Fruit fly (Drosophila melanogaster) whole organism, prepupa: Measurements from ENCODE around the gene CG34256.

ENCODE experiments used
- Blimp-1 ChIP-seq: fragments of 200-800 bp; sonication (Bioruptor generic); optimal IDR thresholded peaks from 3 replicates; lab custom pipeline; 2017; ENCODE audit warnings: missing biosample characterization, missing genetic modification characterization, mild to moderate bottlenecking, moderate library complexity, missing genetic modification reagents
- CG10631 ChIP-seq: fragments of 200-800 bp; sonication (Bioruptor generic); optimal IDR thresholded peaks from 2 replicates; lab custom pipeline; 2016; ENCODE audit warnings: missing biosample characterization, missing genetic modification characterization
- CG10669 ChIP-seq: fragments of 200-800 bp; sonication (Bioruptor generic); optimal IDR thresholded peaks from 3 replicates; lab custom pipeline; 2018; ENCODE audit warnings: missing biosample characterization, mild to moderate bottlenecking, missing genetic modification characterization, moderate library complexity
- CG11762 ChIP-seq: fragments of 200-800 bp; sonication (Bioruptor generic); optimal IDR thresholded peaks from 3 replicates; lab custom pipeline; 2016; ENCODE audit warnings: missing biosample characterization, missing genetic modification characterization; ENCODE audit not compliant: insufficient read depth
- CG11902 ChIP-seq: fragments of 200-800 bp; sonication (Bioruptor generic); optimal IDR thresholded peaks from 3 replicates; lab custom pipeline; 2016; ENCODE audit warnings: missing biosample characterization, missing genetic modification characterization
- CG15336 ChIP-seq: fragments of 200-800 bp; sonication (Bioruptor generic); IDR thresholded peaks from 2 replicates; pipeline ENCODE4 v1.3.6; 2022; ENCODE audit warnings: missing biosample characterization, missing genetic modification characterization
- CG1621 ChIP-seq: fragments of 200-800 bp; sonication (Bioruptor generic); optimal IDR thresholded peaks from 3 replicates; lab custom pipeline; 2018; ENCODE audit warnings: missing biosample characterization, mild to moderate bottlenecking, missing genetic modification characterization
- CG16779 ChIP-seq: fragments of 200-800 bp; sonication (Bioruptor generic); optimal IDR thresholded peaks from 3 replicates; lab custom pipeline; 2017; ENCODE audit warnings: missing biosample characterization, mild to moderate bottlenecking, missing genetic modification characterization
- CG3032 ChIP-seq: fragments of 200-800 bp; optimal IDR thresholded peaks from 2 replicates; lab custom pipeline; 2019; ENCODE audit warnings: missing biosample characterization, mild to moderate bottlenecking, missing genetic modification characterization, moderate library complexity
- CG31627 ChIP-seq: fragments of 200-800 bp; sonication (Bioruptor generic); optimal IDR thresholded peaks from 3 replicates; lab custom pipeline; 2016; ENCODE audit warnings: missing biosample characterization, missing genetic modification characterization
- CG32006 ChIP-seq: fragments of 200-800 bp; sonication (Bioruptor generic); optimal IDR thresholded peaks from 3 replicates; lab custom pipeline; 2017; ENCODE audit warnings: missing biosample characterization, mild to moderate bottlenecking, missing genetic modification characterization
- CG34406 ChIP-seq: fragments of 200-800 bp; sonication (Bioruptor generic); optimal IDR thresholded peaks from 3 replicates; lab custom pipeline; 2016; ENCODE audit warnings: missing biosample characterization, missing genetic modification characterization
- CG3919 ChIP-seq: fragments of 200-800 bp; sonication (Bioruptor generic); optimal IDR thresholded peaks from 3 replicates; lab custom pipeline; 2016; ENCODE audit warnings: missing biosample characterization, missing genetic modification characterization
- CG4318 ChIP-seq: fragments of 200-800 bp; sonication (Bioruptor generic); optimal IDR thresholded peaks from 3 replicates; lab custom pipeline; 2017; ENCODE audit warnings: missing biosample characterization, mild to moderate bottlenecking, missing genetic modification characterization
- CG6276 ChIP-seq: fragments of 200-800 bp; sonication (Bioruptor generic); optimal IDR thresholded peaks from 2 replicates; lab custom pipeline; 2017; ENCODE audit warnings: missing biosample characterization, mild to moderate bottlenecking, missing genetic modification characterization
- CG6792 ChIP-seq: fragments of 200-800 bp; sonication (Bioruptor generic); optimal IDR thresholded peaks from 3 replicates; lab custom pipeline; 2016; ENCODE audit warnings: missing biosample characterization, missing genetic modification characterization
- CG6808 ChIP-seq: fragments of 200-800 bp; sonication (Bioruptor generic); optimal IDR thresholded peaks from 3 replicates; lab custom pipeline; 2017; ENCODE audit warnings: missing biosample characterization, missing genetic modification characterization, mild to moderate bottlenecking, moderate library complexity, missing genetic modification reagents
- CG6854 ChIP-seq: fragments of 200-800 bp; sonication (Bioruptor generic); optimal IDR thresholded peaks from 2 replicates; lab custom pipeline; 2017; ENCODE audit warnings: missing biosample characterization, mild to moderate bottlenecking, missing genetic modification characterization
- CG7368 ChIP-seq: fragments of 200-800 bp; sonication (Bioruptor generic); optimal IDR thresholded peaks from 3 replicates; lab custom pipeline; 2016; ENCODE audit warnings: missing biosample characterization, missing genetic modification characterization
- CG8119 ChIP-seq: fragments of 200-800 bp; sonication (Bioruptor generic); IDR thresholded peaks from 3 replicates; pipeline ENCODE4 v1.3.6; 2022; ENCODE audit warnings: missing biosample characterization, missing genetic modification characterization
- CG8632 ChIP-seq: fragments of 200-800 bp; sonication (Bioruptor generic); optimal IDR thresholded peaks from 3 replicates; lab custom pipeline; 2016; ENCODE audit warnings: missing biosample characterization, missing genetic modification characterization
- CG9139 ChIP-seq: fragments of 200-800 bp; sonication (Bioruptor generic); optimal IDR thresholded peaks from 3 replicates; lab custom pipeline; 2017; ENCODE audit warnings: missing biosample characterization, mild to moderate bottlenecking, missing genetic modification characterization
- Eip75B ChIP-seq: fragments of 200-800 bp; sonication (Bioruptor generic); optimal IDR thresholded peaks from 3 replicates; lab custom pipeline; 2016; ENCODE audit warnings: missing biosample characterization, missing genetic modification characterization
- Eip78C ChIP-seq: fragments of 200-800 bp; sonication (Bioruptor generic); peaks from one replicate; lab custom pipeline; 2016; ENCODE audit warnings: missing biosample characterization, missing genetic modification characterization
- Ets21C ChIP-seq: fragments of 200-800 bp; sonication (Bioruptor generic); optimal IDR thresholded peaks from 3 replicates; lab custom pipeline; 2016; ENCODE audit warnings: missing biosample characterization, missing genetic modification characterization
- Ets96B ChIP-seq: fragments of 200-800 bp; optimal IDR thresholded peaks from 2 replicates; lab custom pipeline; 2019; ENCODE audit warnings: missing biosample characterization, mild to moderate bottlenecking, missing genetic modification characterization, moderate library complexity
- Gug ChIP-seq: fragments of 200-800 bp; sonication (Bioruptor generic); IDR thresholded peaks from 2 replicates; pipeline ENCODE4 v1.3.6; 2022; ENCODE audit warnings: missing biosample characterization, missing genetic modification characterization
- Hr39 ChIP-seq: fragments of 200-800 bp; sonication (Bioruptor generic); optimal IDR thresholded peaks from 2 replicates; lab custom pipeline; 2016; ENCODE audit warnings: missing biosample characterization, missing genetic modification characterization
- Hr4 ChIP-seq: fragments of 200-800 bp; sonication (Bioruptor generic); optimal IDR thresholded peaks from 3 replicates; lab custom pipeline; 2016; ENCODE audit warnings: missing biosample characterization, missing genetic modification characterization
- Lpt ChIP-seq: fragments of 200-800 bp; sonication (Bioruptor generic); optimal IDR thresholded peaks from 3 replicates; lab custom pipeline; 2016; ENCODE audit warnings: missing biosample characterization, missing genetic modification characterization
- Met ChIP-seq: fragments of 200-800 bp; sonication (Bioruptor generic); optimal IDR thresholded peaks from 3 replicates; lab custom pipeline; 2016; ENCODE audit warnings: missing biosample characterization, missing genetic modification characterization
- OdsH ChIP-seq: fragments of 200-800 bp; sonication (Bioruptor generic); optimal IDR thresholded peaks from 3 replicates; lab custom pipeline; 2016; ENCODE audit warnings: missing biosample characterization, missing genetic modification characterization
- Smox ChIP-seq: fragments of 200-800 bp; sonication (Bioruptor generic); optimal IDR thresholded peaks from 3 replicates; lab custom pipeline; 2016; ENCODE audit warnings: missing biosample characterization, missing genetic modification characterization
- Sox102F ChIP-seq: fragments of 200-800 bp; sonication (Bioruptor generic); optimal IDR thresholded peaks from 2 replicates; lab custom pipeline; 2016; ENCODE audit warnings: missing biosample characterization, mild to moderate bottlenecking, missing genetic modification characterization
- Sox15 ChIP-seq: fragments of 200-800 bp; sonication (Bioruptor generic); optimal IDR thresholded peaks from 3 replicates; lab custom pipeline; 2016; ENCODE audit warnings: missing biosample characterization, missing genetic modification characterization
- achi ChIP-seq: fragments of 200-800 bp; sonication (Bioruptor generic); optimal IDR thresholded peaks from 3 replicates; lab custom pipeline; 2016; ENCODE audit warnings: missing biosample characterization, missing genetic modification characterization
- acj6 ChIP-seq: fragments of 200-800 bp; sonication (Bioruptor generic); optimal IDR thresholded peaks from 3 replicates; lab custom pipeline; 2016; ENCODE audit warnings: missing biosample characterization, missing genetic modification characterization
- cyc ChIP-seq: fragments of 200-800 bp; sonication (Bioruptor generic); optimal IDR thresholded peaks from 3 replicates; lab custom pipeline; 2016; ENCODE audit warnings: missing biosample characterization, missing genetic modification characterization
- dac ChIP-seq: fragments of 200-800 bp; sonication (Bioruptor generic); optimal IDR thresholded peaks from 2 replicates; lab custom pipeline; 2017; ENCODE audit warnings: missing biosample characterization, mild to moderate bottlenecking, missing genetic modification characterization
- dsx ChIP-seq: fragments of 200-800 bp; optimal IDR thresholded peaks from 3 replicates; lab custom pipeline; 2019; ENCODE audit warnings: missing biosample characterization, mild to moderate bottlenecking, missing genetic modification characterization, moderate library complexity; ENCODE audit not compliant: poor library complexity, severe bottlenecking
- eg ChIP-seq: fragments of 200-800 bp; sonication (Bioruptor generic); IDR thresholded peaks from 3 replicates; pipeline ENCODE4 v1.3.6; 2022; ENCODE audit warnings: missing biosample characterization, missing genetic modification characterization
- fd59A ChIP-seq: fragments of 200-800 bp; sonication (Bioruptor generic); optimal IDR thresholded peaks from 2 replicates; lab custom pipeline; 2017; ENCODE audit warnings: missing biosample characterization, mild to moderate bottlenecking, missing genetic modification characterization, missing genetic modification reagents
- fd85E ChIP-seq: fragments of 200-800 bp; sonication (Bioruptor generic); optimal IDR thresholded peaks from 3 replicates; lab custom pipeline; 2016; ENCODE audit warnings: missing biosample characterization, missing genetic modification characterization
- fkh ChIP-seq: fragments of 200-800 bp; sonication (Bioruptor generic); optimal IDR thresholded peaks from 3 replicates; lab custom pipeline; 2017; ENCODE audit warnings: missing biosample characterization, mild to moderate bottlenecking, missing genetic modification characterization, moderate library complexity
- lz ChIP-seq: fragments of 200-800 bp; sonication (Bioruptor generic); optimal IDR thresholded peaks from 3 replicates; lab custom pipeline; 2016; ENCODE audit warnings: missing biosample characterization, missing genetic modification characterization
- net ChIP-seq: fragments of 200-800 bp; sonication (Bioruptor generic); optimal IDR thresholded peaks from 3 replicates; lab custom pipeline; 2016; ENCODE audit warnings: missing biosample characterization, missing genetic modification characterization
- pdm3 ChIP-seq: fragments of 200-800 bp; sonication (Bioruptor generic); optimal IDR thresholded peaks from 3 replicates; lab custom pipeline; 2016; ENCODE audit warnings: missing biosample characterization, missing genetic modification characterization
- ss ChIP-seq, 2 experiments: fragments of 200-800 bp; sonication (Bioruptor generic); optimal IDR thresholded peaks; 2 replicates in 1 of 2; 3 replicates in 1 of 2; lab custom pipeline; 2017 to 2018; ENCODE audit warnings: mild to moderate bottlenecking in 2 of 2, missing biosample characterization in 2 of 2, missing genetic modification characterization in 2 of 2, moderate library complexity in 1 of 2
- svp ChIP-seq: fragments of 200-800 bp; sonication (Bioruptor generic); peaks from one replicate; lab custom pipeline; 2016; ENCODE audit warnings: missing biosample characterization, missing genetic modification characterization
- topi ChIP-seq: fragments of 200-800 bp; sonication (Bioruptor generic); optimal IDR thresholded peaks from 3 replicates; lab custom pipeline; 2016; ENCODE audit warnings: missing biosample characterization, missing genetic modification characterization
- vri ChIP-seq: fragments of 200-800 bp; sonication (Bioruptor generic); optimal IDR thresholded peaks from 3 replicates; lab custom pipeline; 2016; ENCODE audit warnings: missing biosample characterization, mild to moderate bottlenecking, missing genetic modification characterization

CG34256 gene

DNA sequence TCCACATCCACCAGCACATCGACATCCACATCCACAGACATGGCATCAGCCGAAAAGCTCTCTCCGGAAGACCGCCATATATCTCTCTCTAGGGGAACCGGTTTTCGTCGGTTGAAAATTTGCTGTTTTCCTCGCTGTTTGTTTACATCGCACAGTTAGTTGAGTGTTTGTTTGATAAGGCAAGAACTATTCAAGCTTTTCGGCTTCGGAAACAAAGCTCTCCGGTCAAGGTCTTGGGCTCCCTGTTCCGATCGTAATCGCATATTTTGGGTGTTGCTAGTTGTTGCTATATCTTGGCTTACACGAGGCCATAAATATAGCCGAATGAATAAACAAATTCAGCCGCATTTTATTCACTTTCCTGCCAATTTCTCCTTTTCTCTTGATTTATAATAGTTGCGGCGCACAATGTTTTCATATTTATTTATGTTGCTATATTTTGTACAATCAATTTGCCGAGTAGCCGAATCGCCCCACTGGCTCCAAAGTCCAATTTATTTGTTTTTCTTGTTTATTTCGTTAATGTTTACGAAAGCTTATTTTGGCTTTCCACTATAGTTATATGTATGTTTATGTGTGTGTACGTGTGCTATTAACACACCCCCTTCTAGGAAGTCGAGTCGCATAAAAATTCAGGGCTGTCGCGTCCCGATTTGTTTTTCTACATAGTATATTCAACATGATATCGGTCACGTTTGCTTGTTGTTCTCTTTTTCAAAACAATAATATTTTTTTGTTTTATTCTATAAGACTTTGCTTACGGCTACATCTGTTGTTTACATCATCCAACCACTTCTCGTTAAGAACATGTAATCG, 7.4 kb upstream of the CG34256 start:
- TF ChIP-seq Lpt (GFP tag; lab: Kevin White, UChicago): no peak
- no peak for TF ChIP-seq CG7368 (GFP tag; lab: Kevin White, UChicago)
- TF ChIP-seq eg (GFP tag; lab: Robert Waterston, UW): peak; percentile 43; the same call in 1 of the 3 replicates
- TF ChIP-seq vri (GFP tag; lab: Kevin White, UChicago): peak; percentile 58
- TF ChIP-seq dsx (GFP tag; lab: Kevin White, UChicago): no peak
- TF ChIP-seq CG10631 (GFP tag; lab: Kevin White, UChicago): no peak
- no peak for TF ChIP-seq Ets96B (tag; lab: Kevin White, UChicago)
- no peak for TF ChIP-seq pdm3 (GFP tag; lab: Kevin White, UChicago)
- 0 out of 2 replicates have a peak, but pooled peaks have one; percentile 6 for TF ChIP-seq CG15336 (GFP tag; lab: Robert Waterston, UW)
- no peak for TF ChIP-seq CG10669 (GFP tag; lab: Kevin White, UChicago)
- peak; percentile 6 for TF ChIP-seq CG3032 (tag; lab: Kevin White, UChicago)
- peak; percentile 75 for TF ChIP-seq Eip78C
- TF ChIP-seq Smox (GFP tag; lab: Kevin White, UChicago): no peak
- TF ChIP-seq Met (GFP tag; lab: Kevin White, UChicago): no peak
- TF ChIP-seq CG11762 (GFP tag; lab: Kevin White, UChicago): no peak
- TF ChIP-seq CG34406 (GFP tag; lab: Kevin White, UChicago): no peak
- TF ChIP-seq CG8119: no peak
- no peak for TF ChIP-seq OdsH
- TF ChIP-seq Sox15 (GFP tag; lab: Kevin White, UChicago): no peak
- TF ChIP-seq CG6792 (GFP tag; lab: Kevin White, UChicago): no peak
- TF ChIP-seq net (GFP tag; lab: Kevin White, UChicago): no peak
- TF ChIP-seq CG6276 (GFP tag; lab: Kevin White, UChicago): peak; percentile 69
- no peak for TF ChIP-seq fd85E (GFP tag; lab: Kevin White, UChicago)
- peak; percentile 60 for TF ChIP-seq svp (GFP tag; lab: Kevin White, UChicago)
- peak; percentile 26 for TF ChIP-seq CG9139 (GFP tag; lab: Kevin White, UChicago)
- no peak for TF ChIP-seq topi (GFP tag; lab: Kevin White, UChicago)
- TF ChIP-seq acj6: no peak
- TF ChIP-seq ss (GFP tag; optimal IDR thresholded peaks at IDR 0.05; lab: Kevin White, UChicago): no peak
- TF ChIP-seq Hr39 (GFP tag; lab: Kevin White, UChicago): no peak
- TF ChIP-seq Sox102F (GFP tag; lab: Kevin White, UChicago): no peak
- TF ChIP-seq Ets21C: no peak
- TF ChIP-seq CG8632 (GFP tag; lab: Kevin White, UChicago): no peak
- TF ChIP-seq CG16779: no peak
- peak; percentile 1 for TF ChIP-seq CG3919 (GFP tag; lab: Kevin White, UChicago)
- no peak for TF ChIP-seq lz (GFP tag; lab: Kevin White, UChicago)
- TF ChIP-seq Hr4 (GFP tag; lab: Kevin White, UChicago): peak; percentile 16
- no peak for TF ChIP-seq fd59A (GFP tag; lab: Kevin White, UChicago)
- no peak for TF ChIP-seq dac (GFP tag; lab: Kevin White, UChicago)
- TF ChIP-seq achi (GFP tag; lab: Kevin White, UChicago): no peak
- no peak for TF ChIP-seq cyc (GFP tag; lab: Kevin White, UChicago)
- no peak for TF ChIP-seq Eip75B (GFP tag; lab: Kevin White, UChicago)
- TF ChIP-seq CG31627 (GFP tag; lab: Kevin White, UChicago): no peak
- no peak for TF ChIP-seq Gug (GFP tag; lab: Robert Waterston, UW)
- no peak for TF ChIP-seq CG11902 (GFP tag; lab: Kevin White, UChicago)
- TF ChIP-seq CG6808 (GFP tag; lab: Kevin White, UChicago): peak; percentile 43
- TF ChIP-seq Blimp-1: no peak
- no peak for TF ChIP-seq CG32006
- no peak for TF ChIP-seq CG6854 (GFP tag; lab: Kevin White, UChicago)
- peak; percentile 87 for TF ChIP-seq fkh (GFP tag; lab: Kevin White, UChicago)
- TF ChIP-seq CG1621 (tag; lab: Kevin White, UChicago): no peak
- no peak for TF ChIP-seq CG4318 (GFP tag; lab: Kevin White, UChicago)
